Worm (Caenorhabditis elegans) whole organism, L4 larva: ENCODE measurements around the gene csb-1.

Source experiments
- F26F4.8 ChIP-seq: fragments of 200-800 bp; sonication (Bioruptor generic); conservative IDR thresholded peaks from 2 replicates; pipeline ENCODE4 v1.3.6; 2022; ENCODE audit warnings: missing genetic modification characterization, missing compliant biosample characterization
- F37D6.2 ChIP-seq: sonication (generic microtip); optimal IDR thresholded peaks from 2 replicates; lab custom pipeline; 2016; ENCODE audit warnings: mild to moderate bottlenecking, missing genetic modification characterization, missing compliant biosample characterization
- F44E2.7 ChIP-seq: fragments of 200-800 bp; sonication (Bioruptor generic); IDR thresholded peaks from 2 replicates; pipeline ENCODE4 v2.1.2; 2022; ENCODE audit warnings: missing genetic modification characterization, missing compliant biosample characterization
- F49E8.2 ChIP-seq: sonication (generic microtip); optimal IDR thresholded peaks from 2 replicates; lab custom pipeline; 2016; ENCODE audit warnings: missing compliant biosample characterization, mild to moderate bottlenecking, missing genetic modification characterization, borderline replicate concordance
- R02D3.7 ChIP-seq: fragments of 150-350 bp; sonication (generic microtip); optimal IDR thresholded peaks from 3 replicates; lab custom pipeline; 2014; ENCODE audit warnings: missing biosample characterization, missing genetic modification characterization
- T20F7.1 ChIP-seq: fragments of 200-800 bp; sonication (Bioruptor generic); optimal IDR thresholded peaks from 2 replicates; lab custom pipeline; 2018; ENCODE audit warnings: mild to moderate bottlenecking, missing genetic modification characterization, missing compliant biosample characterization
- T26A8.4 ChIP-seq: fragments of 200-800 bp; sonication (Bioruptor generic); IDR thresholded peaks from 2 replicates; pipeline ENCODE4 v1.3.6; 2022; ENCODE audit warnings: missing genetic modification characterization, missing compliant biosample characterization
- Y48G9A.11 ChIP-seq: fragments of 200-800 bp; sonication (Bioruptor generic); IDR thresholded peaks from 2 replicates; pipeline ENCODE4 v1.3.6; 2022; ENCODE audit warnings: missing genetic modification reagents, missing genetic modification characterization, missing compliant biosample characterization
- ZK337.2 ChIP-seq: fragments of 200-800 bp; sonication (Bioruptor generic); IDR thresholded peaks from 2 replicates; pipeline ENCODE4 v1.3.6; 2022; ENCODE audit warnings: missing genetic modification reagents, missing genetic modification characterization, missing compliant biosample characterization
- ama-1 ChIP-seq: fragments of 150-350 bp; optimal IDR thresholded peaks from 2 replicates; lab custom pipeline; 2014; ENCODE audit warnings: inconsistent platforms, mixed read lengths
- arid-1 ChIP-seq: fragments of 200-800 bp; sonication (Bioruptor generic); conservative IDR thresholded peaks from 2 replicates; pipeline ENCODE4 v1.3.6; 2022; ENCODE audit warnings: missing genetic modification reagents, missing genetic modification characterization, missing compliant biosample characterization
- attf-4 ChIP-seq: sonication (generic microtip); optimal IDR thresholded peaks from 3 replicates; lab custom pipeline; 2017; ENCODE audit warnings: missing biosample characterization, missing genetic modification characterization
- ces-1 ChIP-seq: fragments of 150-350 bp; sonication (generic microtip); optimal IDR thresholded peaks from 4 replicates; lab custom pipeline; 2014; ENCODE audit warnings: missing biosample characterization, missing genetic modification reagents, missing genetic modification characterization
- cey-2 ChIP-seq: sonication (generic microtip); optimal IDR thresholded peaks from 3 replicates; lab custom pipeline; 2017; ENCODE audit warnings: missing genetic modification characterization, mild to moderate bottlenecking, missing compliant biosample characterization, antibody characterized with exemption, borderline replicate concordance; ENCODE audit not compliant: insufficient read depth
- daf-12 ChIP-seq: fragments of 150-350 bp; optimal IDR thresholded peaks from 2 replicates; lab custom pipeline; 2014; ENCODE audit warnings: missing biosample characterization, missing genetic modification reagents, missing genetic modification characterization
- dmd-8 ChIP-seq: fragments of 200-800 bp; sonication (Bioruptor generic); IDR thresholded peaks from 2 replicates; pipeline ENCODE4 v1.3.6; 2022; ENCODE audit warnings: missing genetic modification characterization, missing compliant biosample characterization
- dpl-1 ChIP-seq: fragments of 150-350 bp; optimal IDR thresholded peaks from 2 replicates; lab custom pipeline; 2014; ENCODE audit warnings: missing biosample characterization, missing genetic modification reagents, missing genetic modification characterization
- duxl-1 ChIP-seq: sonication (generic microtip); optimal IDR thresholded peaks from 2 replicates; lab custom pipeline; 2016; ENCODE audit warnings: mild to moderate bottlenecking, missing genetic modification characterization, moderate library complexity, missing compliant biosample characterization; ENCODE audit not compliant: poor library complexity
- dve-1 ChIP-seq: sonication (generic microtip); optimal IDR thresholded peaks from 2 replicates; lab custom pipeline; 2017; ENCODE audit warnings: antibody characterized with exemption, mild to moderate bottlenecking, missing genetic modification characterization, missing compliant biosample characterization; ENCODE audit not compliant: insufficient read depth
- egl-27 ChIP-seq: sonication (generic microtip); optimal IDR thresholded peaks from 3 replicates; lab custom pipeline; 2017; ENCODE audit warnings: missing biosample characterization, missing genetic modification reagents, missing genetic modification characterization
- fkh-10 ChIP-seq: fragments of 150-350 bp; optimal IDR thresholded peaks from 2 replicates; lab custom pipeline; 2014; ENCODE audit warnings: missing biosample characterization, missing genetic modification reagents, missing genetic modification characterization
- gei-8 ChIP-seq: fragments of 200-800 bp; sonication (Bioruptor generic); optimal IDR thresholded peaks from 2 replicates; lab custom pipeline; 2018; ENCODE audit warnings: mild to moderate bottlenecking, missing genetic modification characterization, missing compliant biosample characterization
- hif-1 ChIP-seq, 2 experiments: sonication (generic microtip); optimal IDR thresholded peaks; 2 replicates each; lab custom pipeline; 2016 to 2017; ENCODE audit warnings: missing compliant biosample characterization in 2 of 2, missing genetic modification characterization in 2 of 2, missing genetic modification reagents in 2 of 2, missing genotype in 2 of 2, mild to moderate bottlenecking in 1 of 2
- hlh-30 ChIP-seq: sonication (generic microtip); optimal IDR thresholded peaks from 2 replicates; lab custom pipeline; 2017; ENCODE audit warnings: antibody characterized with exemption, mild to moderate bottlenecking, missing genetic modification characterization, missing compliant biosample characterization; ENCODE audit not compliant: insufficient read depth
- hmg-1.1 ChIP-seq: fragments of 200-800 bp; sonication (Bioruptor generic); IDR thresholded peaks from 2 replicates; pipeline ENCODE4 v1.3.6; 2022; ENCODE audit warnings: missing genetic modification reagents, missing genetic modification characterization, missing compliant biosample characterization
- lir-3 ChIP-seq: sonication (generic microtip); optimal IDR thresholded peaks from 2 replicates; lab custom pipeline; 2016; ENCODE audit warnings: mild to moderate bottlenecking, missing genetic modification characterization, missing compliant biosample characterization
- mdl-1 ChIP-seq, 2 experiments: fragments of 150-350 bp in 1 of 2; sonication (generic microtip) in 1 of 2; optimal IDR thresholded peaks; 2 replicates each; lab custom pipeline; 2014 to 2017; ENCODE audit warnings: missing biosample characterization in 2 of 2, missing genetic modification characterization in 2 of 2
- mes-2 ChIP-seq: sonication (generic microtip); optimal IDR thresholded peaks from 2 replicates; lab custom pipeline; 2016; ENCODE audit warnings: missing genotype, mild to moderate bottlenecking, missing genetic modification characterization, missing compliant biosample characterization; ENCODE audit not compliant: poor library complexity, severe bottlenecking
- mxl-3 ChIP-seq: fragments of 200-800 bp; sonication (Bioruptor generic); optimal IDR thresholded peaks from 2 replicates; lab custom pipeline; 2018; ENCODE audit warnings: mild to moderate bottlenecking, missing genetic modification characterization, missing compliant biosample characterization
- nhr-111 ChIP-seq: fragments of 200-800 bp; sonication (Bioruptor generic); optimal IDR thresholded peaks from 2 replicates; lab custom pipeline; 2018; ENCODE audit warnings: mild to moderate bottlenecking, missing genetic modification characterization, missing compliant biosample characterization
- nhr-28 ChIP-seq: fragments of 150-350 bp; optimal IDR thresholded peaks from 2 replicates; lab custom pipeline; 2014; ENCODE audit warnings: missing biosample characterization, missing genetic modification characterization
- nhr-41 ChIP-seq: fragments of 200-800 bp; sonication (Bioruptor generic); IDR thresholded peaks from 2 replicates; pipeline ENCODE4 v1.3.6; 2022; ENCODE audit warnings: missing genetic modification reagents, missing genetic modification characterization, missing compliant biosample characterization
- nhr-42 ChIP-seq: fragments of 200-800 bp; sonication (Bioruptor generic); IDR thresholded peaks from 2 replicates; pipeline ENCODE4 v1.3.6; 2022; ENCODE audit warnings: missing genetic modification characterization, missing compliant biosample characterization
- nhr-48 ChIP-seq: sonication (generic microtip); optimal IDR thresholded peaks from 2 replicates; lab custom pipeline; 2016; ENCODE audit warnings: mild to moderate bottlenecking, missing genetic modification characterization, missing compliant biosample characterization
- nhr-6 ChIP-seq: fragments of 150-350 bp; optimal IDR thresholded peaks from 2 replicates; lab custom pipeline; 2014; ENCODE audit warnings: missing biosample characterization, missing genetic modification characterization
- nhr-77 ChIP-seq: fragments of 150-350 bp; optimal IDR thresholded peaks from 2 replicates; lab custom pipeline; 2014; ENCODE audit warnings: missing biosample characterization, missing genetic modification characterization
- php-3 ChIP-seq: fragments of 200-800 bp; sonication (Bioruptor generic); IDR thresholded peaks from 2 replicates; pipeline ENCODE4 v1.3.6; 2022; ENCODE audit warnings: missing genetic modification reagents, missing genetic modification characterization, missing compliant biosample characterization
- pqm-1 ChIP-seq: sonication (generic microtip); optimal IDR thresholded peaks from 2 replicates; lab custom pipeline; 2017; ENCODE audit warnings: missing biosample characterization, missing genetic modification characterization
- saeg-2 ChIP-seq: fragments of 200-800 bp; sonication (Bioruptor generic); IDR thresholded peaks from 2 replicates; pipeline ENCODE4 v1.3.6; 2022; ENCODE audit warnings: missing genetic modification reagents, missing genetic modification characterization, missing compliant biosample characterization
- sdz-12 ChIP-seq: fragments of 200-800 bp; sonication (Bioruptor generic); optimal IDR thresholded peaks from 2 replicates; lab custom pipeline; 2018; ENCODE audit warnings: mild to moderate bottlenecking, missing genetic modification characterization, missing compliant biosample characterization
- set-16 ChIP-seq: fragments of 200-800 bp; sonication (Bioruptor generic); IDR thresholded peaks from 2 replicates; pipeline ENCODE4 v1.3.6; 2022; ENCODE audit warnings: missing genetic modification reagents, missing genetic modification characterization, missing compliant biosample characterization
- skn-1 ChIP-seq: fragments of 150-350 bp; optimal IDR thresholded peaks from 2 replicates; lab custom pipeline; 2014; ENCODE audit warnings: missing biosample characterization, missing genetic modification characterization
- spr-1 ChIP-seq: sonication (generic microtip); optimal IDR thresholded peaks from 2 replicates; lab custom pipeline; 2016; ENCODE audit warnings: mild to moderate bottlenecking, missing genetic modification characterization, missing compliant biosample characterization
- spr-3 ChIP-seq: fragments of 200-800 bp; sonication (Bioruptor generic); optimal IDR thresholded peaks from 2 replicates; lab custom pipeline; 2018; ENCODE audit warnings: mild to moderate bottlenecking, missing genetic modification characterization, missing compliant biosample characterization
- tag-97 ChIP-seq: fragments of 200-800 bp; sonication (Bioruptor generic); IDR thresholded peaks from 2 replicates; pipeline ENCODE4 v1.3.6; 2022; ENCODE audit warnings: missing genetic modification characterization, missing compliant biosample characterization
- tra-1 ChIP-seq: fragments of 200-800 bp; sonication (Bioruptor generic); IDR thresholded peaks from 2 replicates; pipeline ENCODE4 v1.3.6; 2022; ENCODE audit warnings: missing genetic modification reagents, missing genetic modification characterization, missing compliant biosample characterization
- unc-39 ChIP-seq: sonication (generic microtip); optimal IDR thresholded peaks from 2 replicates; lab custom pipeline; 2017; ENCODE audit warnings: missing biosample characterization, missing genetic modification characterization
- zfp-3 ChIP-seq: fragments of 200-800 bp; sonication (Bioruptor generic); conservative IDR thresholded peaks from 2 replicates; pipeline ENCODE4 v1.3.6; 2022; ENCODE audit warnings: missing genetic modification reagents, missing genetic modification characterization, missing compliant biosample characterization

The csb-1 gene

ce11 chrX:15842492-15842891 is 23.2 kb downstream of the csb-1 start (continued):
- TF ChIP-seq F37D6.2 (tag; lab: Kevin White, UChicago), result no peak
- TF ChIP-seq tra-1 (GFP tag; lab: Robert Waterston, UW), result peak; percentile 83
- peak in 1 of 2 experiments; percentile 26 for TF ChIP-seq hif-1 (tag; optimal IDR thresholded peaks at IDR 0.05; lab: Kevin White, UChicago)
- TF ChIP-seq set-16 (GFP tag; lab: Robert Waterston, UW), result no peak
- no peak for TF ChIP-seq egl-27 (tag; lab: Kevin White, UChicago)
- TF ChIP-seq F26F4.8 (GFP tag; lab: Robert Waterston, UW), result no peak
- TF ChIP-seq hmg-1.1 (GFP tag; lab: Robert Waterston, UW), result no peak
- peak; percentile 77 for TF ChIP-seq T20F7.1 (GFP tag; lab: Kevin White, UChicago)
- no peak for TF ChIP-seq dmd-8 (GFP tag; lab: Robert Waterston, UW)
- TF ChIP-seq T26A8.4, result peak; percentile 78
- TF ChIP-seq mes-2 (tag; lab: Kevin White, UChicago), result peak; percentile 34
- TF ChIP-seq unc-39 (tag; lab: Kevin White, UChicago), result no peak
- 0 out of 2 replicates have a peak, but pooled peaks have one; percentile 21 for TF ChIP-seq arid-1 (GFP tag; lab: Robert Waterston, UW)
- TF ChIP-seq spr-3 (GFP tag; lab: Kevin White, UChicago), result no peak
- no peak for TF ChIP-seq Y48G9A.11
- TF ChIP-seq nhr-111, result no peak
- peak; percentile 18; the same call in 1 of the 2 replicates for TF ChIP-seq nhr-42 (GFP tag; lab: Robert Waterston, UW)
- no peak for TF ChIP-seq nhr-41 (GFP tag; lab: Robert Waterston, UW)
- peak; percentile 38 for TF ChIP-seq spr-1
- TF ChIP-seq skn-1 (tag; lab: Kevin White, UChicago), result no peak
- no peak for TF ChIP-seq attf-4 (tag; lab: Kevin White, UChicago)
- peak; percentile 46 for TF ChIP-seq nhr-28
- TF ChIP-seq dpl-1 (GFP tag; lab: Kevin White, UChicago), result peak; percentile 24
- peak; percentile 63 for TF ChIP-seq nhr-77 (tag; lab: Kevin White, UChicago)
- no peak for TF ChIP-seq ces-1 (GFP tag; lab: Kevin White, UChicago)
- no peak for TF ChIP-seq nhr-6 (tag; lab: Kevin White, UChicago)
- no peak for TF ChIP-seq F44E2.7 (GFP tag; lab: Robert Waterston, UW)
- TF ChIP-seq mdl-1 (tag; optimal IDR thresholded peaks at IDR 0.05; lab: Kevin White, UChicago), result peak in 1 of 2 experiments; percentile 44
- TF ChIP-seq nhr-48 (tag; lab: Kevin White, UChicago), result peak; percentile 90
- TF ChIP-seq pqm-1 (tag; lab: Kevin White, UChicago), result peak; percentile 50
- TF ChIP-seq saeg-2 (GFP tag; lab: Robert Waterston, UW), result no peak
- TF ChIP-seq zfp-3 (GFP tag; lab: Robert Waterston, UW), result no peak; the same call in 1 of the 2 replicates
- TF ChIP-seq mxl-3 (GFP tag; lab: Kevin White, UChicago), result peak; percentile 66
- no peak for TF ChIP-seq gei-8
- TF ChIP-seq hlh-30 (tag; lab: Kevin White, UChicago), result peak; percentile 64
- no peak for TF ChIP-seq tag-97 (GFP tag; lab: Robert Waterston, UW)

ce11 chrX:15841086-15841622 is 24.6 kb downstream of the csb-1 start, which contains the start of gene serp-1.1:
Gene serp-1.1 (plus strand): TSS chrX:15841572.
- TF ChIP-seq cey-2 (tag; lab: Kevin White, UChicago) (no peak), Y48G9A.11 (peak; percentile 49; the same call in 1 of the 2 replicates), T20F7.1 (GFP tag; lab: Kevin White, UChicago) (peak; percentile 95), tag-97 (GFP tag; lab: Robert Waterston, UW) (no peak), nhr-111 (no peak), nhr-6 (tag; lab: Kevin White, UChicago) (peak; percentile 97), fkh-10 (GFP tag; lab: Kevin White, UChicago) (peak; percentile 96), duxl-1 (tag; lab: Kevin White, UChicago) (peak; percentile 97), php-3 (GFP tag; lab: Robert Waterston, UW) (peak; percentile 91), R02D3.7 (tag; lab: Kevin White, UChicago) (no peak), sdz-12 (peak; percentile 20), dve-1 (tag; lab: Kevin White, UChicago) (peak; percentile 100), daf-12 (tag; lab: Kevin White, UChicago) (no peak), gei-8 (peak; percentile 93), ZK337.2 (GFP tag; lab: Robert Waterston, UW) (0 out of 2 replicates have a peak, but pooled peaks have one; percentile 51), skn-1 (tag; lab: Kevin White, UChicago) (no peak), dpl-1 (GFP tag; lab: Kevin White, UChicago) (peak; percentile 85), mes-2 (tag; lab: Kevin White, UChicago) (peak; percentile 97), ama-1 (lab: Kevin White, UChicago) (peak; percentile 30), F49E8.2 (tag; lab: Kevin White, UChicago) (no peak), lir-3 (peak; percentile 86)
